Worm (Caenorhabditis elegans) whole organism, midembryonic: Measurements from ENCODE around the gene acl-7.

Experiments
- cog-1 ChIP-seq: sonication (generic microtip); optimal IDR thresholded peaks from 2 replicates; lab custom pipeline; 2016; ENCODE audit warnings: missing genetic modification characterization, missing compliant biosample characterization
- flt-1 ChIP-seq: fragments of 200-800 bp; sonication (Bioruptor generic); IDR thresholded peaks from 2 replicates; pipeline ENCODE4 v1.3.6; 2022; ENCODE audit warnings: missing genetic modification characterization, missing compliant biosample characterization
- med-1 ChIP-seq: sonication (generic microtip); optimal IDR thresholded peaks from 2 replicates; lab custom pipeline; 2017; ENCODE audit warnings: missing genetic modification characterization, mild to moderate bottlenecking, missing compliant biosample characterization, antibody characterized with exemption, missing genetic modification reagents; ENCODE audit not compliant: insufficient read depth
- ref-1 ChIP-seq: fragments of 200-800 bp; sonication (Bioruptor generic); conservative IDR thresholded peaks from 2 replicates; pipeline ENCODE4 v1.3.6; 2022; ENCODE audit warnings: missing genetic modification reagents, missing genetic modification characterization, missing compliant biosample characterization
- tab-1 ChIP-seq: fragments of 200-800 bp; sonication (Bioruptor generic); IDR thresholded peaks from 2 replicates; pipeline ENCODE4 v1.3.6; 2022; ENCODE audit warnings: missing genetic modification characterization, missing compliant biosample characterization

ce11 chrII:12830347-12830746, 14.1 kb upstream of the acl-7 start, which contains the start of gene bcmo-1:
- no peak for TF ChIP-seq flt-1
- TF ChIP-seq med-1 (GFP tag; lab: Kevin White, UChicago) = no peak
- TF ChIP-seq ref-1 (GFP tag; lab: Robert Waterston, UW) = no peak
- TF ChIP-seq tab-1 (GFP tag; lab: Robert Waterston, UW) = no peak
- no peak for TF ChIP-seq cog-1 (tag; lab: Kevin White, UChicago)
